Worm (Caenorhabditis elegans) whole organism, young adult: Measurements from ENCODE around the gene zmp-5.

Source experiments
- Y67H2A.10 ChIP-seq: fragments of 200-800 bp; sonication (Bioruptor generic); conservative IDR thresholded peaks from 2 replicates; pipeline ENCODE4 v1.3.6; 2022; ENCODE audit warnings: missing genetic modification reagents, missing genetic modification characterization, missing compliant biosample characterization
- ama-1 ChIP-seq, 3 experiments: fragments of 150-350 bp in 1 of 3; sonication (generic microtip) in 2 of 3; optimal IDR thresholded peaks; 2 replicates each; lab custom pipeline; 2014 to 2018; ENCODE audit warnings: missing biosample characterization in 2 of 3, missing genetic modification characterization in 2 of 3, missing genetic modification reagents in 2 of 3
- gei-17 ChIP-seq: fragments of 200-800 bp; sonication (Bioruptor generic); optimal IDR thresholded peaks from 2 replicates; lab custom pipeline; 2018; ENCODE audit warnings: mild to moderate bottlenecking, missing genetic modification characterization, missing compliant biosample characterization
- nfya-1 ChIP-seq: sonication (generic microtip); optimal IDR thresholded peaks from 2 replicates; lab custom pipeline; 2017; ENCODE audit warnings: antibody characterized with exemption, missing compliant biosample characterization, missing genetic modification characterization, borderline replicate concordance; ENCODE audit not compliant: insufficient read depth
- nhr-120 ChIP-seq: fragments of 200-800 bp; sonication (Bioruptor generic); IDR thresholded peaks from 2 replicates; pipeline ENCODE4 v1.3.6; 2022; ENCODE audit warnings: missing genetic modification characterization, missing compliant biosample characterization
- nhr-90 ChIP-seq: sonication (generic microtip); optimal IDR thresholded peaks from 2 replicates; lab custom pipeline; 2016; ENCODE audit warnings: missing genotype, mild to moderate bottlenecking, missing genetic modification characterization, missing compliant biosample characterization
- rpc-1 ChIP-seq, 2 experiments: fragments of 150-350 bp in 1 of 2; sonication (generic microtip) in 1 of 2; optimal IDR thresholded peaks; 2 replicates each; lab custom pipeline; 2014 to 2018; ENCODE audit warnings: missing biosample characterization in 1 of 2, missing genetic modification characterization in 1 of 2, missing genetic modification reagents in 1 of 2, missing genotype in 1 of 2

ce11 chrX:12663537-12663936 lies 16.6 kb downstream of the zmp-5 start, which contains the start of gene nlp-76:
- TF ChIP-seq rpc-1 (optimal IDR thresholded peaks at IDR 0.05; lab: Kevin White, UChicago) (no peak), rpc-1 (tag; optimal IDR thresholded peaks at IDR 0.05; lab: Kevin White, UChicago) (no peak), nfya-1 (tag; lab: Kevin White, UChicago) (no peak), gei-17 (GFP tag; lab: Kevin White, UChicago) (no peak), ama-1 (optimal IDR thresholded peaks at IDR 0.05; lab: Kevin White, UChicago) (peak; percentile 49), ama-1 (GFP tag; optimal IDR thresholded peaks at IDR 0.05; lab: Kevin White, UChicago) (no peak), nhr-120 (GFP tag; lab: Robert Waterston, UW) (no peak), nhr-90 (no peak), Y67H2A.10 (GFP tag; lab: Robert Waterston, UW) (no peak)
